Fruit fly (Drosophila melanogaster): ENCODE measurements around the gene RpS27.

RpS27 gene

dm6 chr3R:25215997-25216396 lies 31.3 kb downstream of the RpS27 start, which contains the start of gene CG31106:
TSS of gene CG31106 (plus strand) at chr3R:25216297.
- TF ChIP-seq CG11294 (GFP tag; IDR thresholded peaks at IDR 0.05): no peak
- TF ChIP-seq CG6163 (GFP tag; IDR thresholded peaks at IDR 0.05): no peak
- TF ChIP-seq CG10631 (GFP tag; optimal IDR thresholded peaks at IDR 0.05): no peak
- TF ChIP-seq Hr38 (GFP tag; optimal IDR thresholded peaks at IDR 0.05): no peak
- no peak for TF ChIP-seq fd59A (GFP tag; optimal IDR thresholded peaks at IDR 0.05)
- no peak for TF ChIP-seq CG9139 (GFP tag; optimal IDR thresholded peaks at IDR 0.05)
- TF ChIP-seq Lpt (GFP tag; optimal IDR thresholded peaks at IDR 0.05): no peak
- TF ChIP-seq CG32006 (GFP tag; optimal IDR thresholded peaks at IDR 0.05): no peak
- no peak for TF ChIP-seq dac (GFP tag; optimal IDR thresholded peaks at IDR 0.05)
- TF ChIP-seq fd85E (GFP tag; optimal IDR thresholded peaks at IDR 0.05): no peak

dm6 chr3R:25215123-25215522 lies 32.2 kb downstream of the RpS27 start, which contains the start of gene Saysd1:
TSS of gene Saysd1 (minus strand) at chr3R:25215188.
- TF ChIP-seq CG3919 (GFP tag; optimal IDR thresholded peaks at IDR 0.05) (peak; percentile 53), cyc (GFP tag; optimal IDR thresholded peaks at IDR 0.05) (peak; percentile 44), Lpt (GFP tag; optimal IDR thresholded peaks at IDR 0.05) (no peak), Eip78C (GFP tag) (no peak), dsx (GFP tag; optimal IDR thresholded peaks at IDR 0.05; ENCODE audit: poor library complexity, severe bottlenecking) (peak; percentile 33), CG11902 (GFP tag; optimal IDR thresholded peaks at IDR 0.05) (no peak), CG8119 (GFP tag; IDR thresholded peaks at IDR 0.05) (no peak), fkh (GFP tag; optimal IDR thresholded peaks at IDR 0.05) (peak; percentile 97), CG4318 (GFP tag; optimal IDR thresholded peaks at IDR 0.05) (no peak), vri (GFP tag; optimal IDR thresholded peaks at IDR 0.05) (peak; percentile 60), esn (GFP tag; optimal IDR thresholded peaks at IDR 0.05) (peak; percentile 28), Met (GFP tag; optimal IDR thresholded peaks at IDR 0.05) (no peak), CG16779 (tag; optimal IDR thresholded peaks at IDR 0.05) (no peak), eg (GFP tag; IDR thresholded peaks at IDR 0.05) (no peak), Hr38 (GFP tag; optimal IDR thresholded peaks at IDR 0.05) (no peak), CG11762 (GFP tag; optimal IDR thresholded peaks at IDR 0.05; ENCODE audit: insufficient read depth) (no peak), dac (GFP tag; optimal IDR thresholded peaks at IDR 0.05) (no peak), topi (GFP tag; optimal IDR thresholded peaks at IDR 0.05) (no peak), CG6854 (GFP tag; optimal IDR thresholded peaks at IDR 0.05) (no peak), lz (GFP tag; optimal IDR thresholded peaks at IDR 0.05) (no peak), ss (GFP tag; optimal IDR thresholded peaks at IDR 0.05) (no peak), achi (GFP tag; optimal IDR thresholded peaks at IDR 0.05) (peak; percentile 50)

dm6 chr3R:25209207-25209606 lies 38.1 kb downstream of the RpS27 start:
- TF ChIP-seq CG6276 (GFP tag; optimal IDR thresholded peaks at IDR 0.05): no peak
- TF ChIP-seq dsx (GFP tag; optimal IDR thresholded peaks at IDR 0.05; ENCODE audit: poor library complexity, severe bottlenecking): no peak
- TF ChIP-seq CG4318 (GFP tag; optimal IDR thresholded peaks at IDR 0.05): no peak
- peak; percentile 88 for TF ChIP-seq svp (GFP tag)
- no peak for TF ChIP-seq Eip75B (GFP tag; optimal IDR thresholded peaks at IDR 0.05)

dm6 chr3R:25208767-25209075 lies 38.6 kb downstream of the RpS27 start:
- TF ChIP-seq Eip78C (GFP tag) (peak; percentile 40), Smox (GFP tag; optimal IDR thresholded peaks at IDR 0.05) (no peak), Ets96B (tag; optimal IDR thresholded peaks at IDR 0.05) (no peak)

- TF ChIP-seq CG8632 (GFP tag; optimal IDR thresholded peaks at IDR 0.05) (no peak), Eip78C (GFP tag) (no peak), dac (GFP tag; optimal IDR thresholded peaks at IDR 0.05) (no peak), CG6163 (GFP tag; IDR thresholded peaks at IDR 0.05) (0 out of 3 replicates have a peak, but pooled peaks have one; percentile 15), Smox (GFP tag; optimal IDR thresholded peaks at IDR 0.05) (no peak), CG11294 (GFP tag; IDR thresholded peaks at IDR 0.05) (no peak), CG6792 (GFP tag; optimal IDR thresholded peaks at IDR 0.05) (no peak), Hr39 (GFP tag; optimal IDR thresholded peaks at IDR 0.05) (no peak), CG10669 (GFP tag; optimal IDR thresholded peaks at IDR 0.05) (no peak), CG9139 (GFP tag; optimal IDR thresholded peaks at IDR 0.05) (peak; percentile 1), CG6276 (GFP tag; optimal IDR thresholded peaks at IDR 0.05) (no peak), Met (GFP tag; optimal IDR thresholded peaks at IDR 0.05) (no peak), CG11902 (GFP tag; optimal IDR thresholded peaks at IDR 0.05) (no peak), Ets96B (tag; optimal IDR thresholded peaks at IDR 0.05) (no peak), fkh (GFP tag; optimal IDR thresholded peaks at IDR 0.05) (no peak), Hr38 (GFP tag; optimal IDR thresholded peaks at IDR 0.05) (no peak), vri (GFP tag; optimal IDR thresholded peaks at IDR 0.05) (no peak), net (GFP tag; optimal IDR thresholded peaks at IDR 0.05) (no peak), lz (GFP tag; optimal IDR thresholded peaks at IDR 0.05) (no peak), Eip75B (GFP tag; optimal IDR thresholded peaks at IDR 0.05) (no peak), Gug (GFP tag; IDR thresholded peaks at IDR 0.05) (no peak), CG11762 (GFP tag; optimal IDR thresholded peaks at IDR 0.05; ENCODE audit: insufficient read depth) (no peak), salr (GFP tag; optimal IDR thresholded peaks at IDR 0.05) (no peak), fd85E (GFP tag; optimal IDR thresholded peaks at IDR 0.05) (no peak), CG10631 (GFP tag; optimal IDR thresholded peaks at IDR 0.05) (no peak)
Measured at dm6 chr3R:25208042-25208766, 39.1 kb downstream of the RpS27 start, which contains the start of gene Cad96Ca. TSS of gene Cad96Ca (minus strand) at chr3R:25208283.

Measured in whole organism, prepupa.